Fruit fly (Drosophila melanogaster): Measurements from ENCODE around the gene CG7131.

- no peak for TF ChIP-seq Jra (GFP tag; optimal IDR thresholded peaks at IDR 0.05)
- no peak for TF ChIP-seq tai (GFP tag; optimal IDR thresholded peaks at IDR 0.05)
- TF ChIP-seq Myc (optimal IDR thresholded peaks at IDR 0.05), result no peak
Observed at dm6 chr3R:18280866-18281473, 7.6 kb downstream of the CG7131 start.

Data from whole organism, wandering third instar larva.